Worm (Caenorhabditis elegans): Measurements from ENCODE around the gene csn-4.

DNA sequence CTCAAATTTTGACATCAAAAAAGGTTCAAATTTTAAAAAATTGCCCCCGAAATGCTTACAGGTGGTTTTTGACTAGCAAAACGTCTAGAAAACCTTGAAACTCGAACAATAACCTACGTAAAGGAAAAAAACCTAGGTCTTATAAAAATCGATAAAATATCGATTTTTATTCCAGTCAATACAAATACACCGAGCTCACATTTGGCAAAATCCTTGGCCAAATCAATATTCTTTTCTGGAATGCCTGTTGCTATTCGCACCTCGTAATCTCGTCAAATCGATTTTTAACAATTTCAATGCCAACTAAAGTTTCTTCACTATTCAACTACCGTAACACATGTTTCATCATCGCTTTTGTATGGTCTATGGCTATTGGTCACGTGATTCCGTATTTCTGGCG is 39.8 kb downstream of the csn-4 start:
- TF ChIP-seq scrt-1 (GFP tag; IDR thresholded peaks at IDR 0.05) (no peak), hmg-4 (GFP tag; optimal IDR thresholded peaks at IDR 0.05) (no peak), flt-1 (GFP tag; IDR thresholded peaks at IDR 0.05) (no peak), ama-1 (optimal IDR thresholded peaks at IDR 0.05) (no peak), pes-1 (GFP tag; IDR thresholded peaks at IDR 0.05) (no peak), hmbx-1 (tag; optimal IDR thresholded peaks at IDR 0.05) (no peak), tbx-11 (GFP tag; IDR thresholded peaks at IDR 0.05) (no peak), ceh-13 (GFP tag; optimal IDR thresholded peaks at IDR 0.05) (no peak), tbx-37 (GFP tag; conservative IDR thresholded peaks at IDR 0.05) (no peak), ets-7 (tag; optimal IDR thresholded peaks at IDR 0.05) (no peak), F13C5.2 (tag; optimal IDR thresholded peaks at IDR 0.05) (no peak), hnd-1 (tag; optimal IDR thresholded peaks at IDR 0.05) (no peak)
